Fruit fly (Drosophila melanogaster) whole organism, embryonic: ENCODE measurements around the gene CAH9.

Experiments
- CG10147 ChIP-seq: fragments of 200-800 bp; sonication (Bioruptor generic); optimal IDR thresholded peaks from 2 replicates; lab custom pipeline; 2019; ENCODE audit warnings: missing biosample characterization, mild to moderate bottlenecking, missing genetic modification characterization, moderate library complexity
- CG1024 ChIP-seq: fragments of 200-800 bp; sonication (Bioruptor generic); IDR thresholded peaks from 2 replicates; pipeline ENCODE4 v1.3.6; 2022; ENCODE audit warnings: missing biosample characterization, missing genetic modification characterization
- CG12071 ChIP-seq: fragments of 200-800 bp; sonication (Bioruptor generic); optimal IDR thresholded peaks from 3 replicates; lab custom pipeline; 2018; ENCODE audit warnings: missing biosample characterization, mild to moderate bottlenecking, missing genetic modification characterization
- CG13424 ChIP-seq: fragments of 200-800 bp; sonication (Bioruptor generic); optimal IDR thresholded peaks from 2 replicates; lab custom pipeline; 2019; ENCODE audit warnings: missing biosample characterization, mild to moderate bottlenecking, missing genetic modification characterization, moderate library complexity
- CG15479 ChIP-seq: fragments of 200-800 bp; sonication (Bioruptor generic); optimal IDR thresholded peaks from 3 replicates; lab custom pipeline; 2019; ENCODE audit warnings: missing biosample characterization, mild to moderate bottlenecking, missing genetic modification characterization, moderate library complexity
- CG2120 ChIP-seq: fragments of 200-800 bp; sonication (Bioruptor generic); optimal IDR thresholded peaks from 3 replicates; lab custom pipeline; 2016; ENCODE audit warnings: missing biosample characterization, missing genetic modification characterization
- CG2712 ChIP-seq: fragments of 200-800 bp; optimal IDR thresholded peaks from 3 replicates; lab custom pipeline; 2019; ENCODE audit warnings: missing biosample characterization, mild to moderate bottlenecking, missing genetic modification characterization, moderate library complexity
- CG32772 ChIP-seq: fragments of 200-800 bp; sonication (Bioruptor generic); IDR thresholded peaks from 2 replicates; pipeline ENCODE4 v1.3.6; 2022; ENCODE audit warnings: missing biosample characterization, missing genetic modification characterization
- CG3995 ChIP-seq: fragments of 200-800 bp; sonication (Bioruptor generic); optimal IDR thresholded peaks from 3 replicates; lab custom pipeline; 2016; ENCODE audit warnings: missing biosample characterization, missing genetic modification characterization
- CG4404 ChIP-seq: fragments of 200-800 bp; sonication (Bioruptor generic); IDR thresholded peaks from 2 replicates; pipeline ENCODE4 v1.3.6; 2022; ENCODE audit warnings: missing biosample characterization, missing genetic modification characterization
- CG4707 ChIP-seq: fragments of 200-800 bp; sonication (Bioruptor generic); optimal IDR thresholded peaks from 2 replicates; lab custom pipeline; 2018; ENCODE audit warnings: missing biosample characterization, mild to moderate bottlenecking, missing genetic modification characterization, moderate library complexity
- CG6765 ChIP-seq: fragments of 200-800 bp; sonication (Bioruptor generic); optimal IDR thresholded peaks from 3 replicates; lab custom pipeline; 2017; ENCODE audit warnings: missing biosample characterization, mild to moderate bottlenecking, missing genetic modification characterization
- CG7271 ChIP-seq: fragments of 200-800 bp; sonication (Bioruptor generic); optimal IDR thresholded peaks from 2 replicates; lab custom pipeline; 2018; ENCODE audit warnings: missing biosample characterization, mild to moderate bottlenecking, missing genetic modification characterization, moderate library complexity
- CG7839 ChIP-seq: fragments of 200-800 bp; sonication (Bioruptor generic); optimal IDR thresholded peaks from 3 replicates; lab custom pipeline; 2018; ENCODE audit warnings: missing biosample characterization, mild to moderate bottlenecking, missing genetic modification characterization, moderate library complexity
- Chrac-16 ChIP-seq: fragments of 200-800 bp; sonication (Bioruptor generic); optimal IDR thresholded peaks from 3 replicates; lab custom pipeline; 2016; ENCODE audit warnings: missing biosample characterization, missing genetic modification characterization
- Doc2 ChIP-seq: fragments of 200-800 bp; sonication (Bioruptor generic); IDR thresholded peaks from 2 replicates; pipeline ENCODE4 v1.3.6; 2022; ENCODE audit warnings: missing biosample characterization, missing genetic modification characterization
- Doc3 ChIP-seq: fragments of 200-800 bp; sonication (Bioruptor generic); IDR thresholded peaks from 3 replicates; pipeline ENCODE4 v1.3.6; 2022; ENCODE audit warnings: missing biosample characterization, missing genetic modification characterization; ENCODE audit not compliant: partially characterized antibody
- Hey ChIP-seq: fragments of 200-800 bp; sonication (Bioruptor generic); optimal IDR thresholded peaks from 3 replicates; lab custom pipeline; 2018; ENCODE audit warnings: missing biosample characterization, mild to moderate bottlenecking, missing genetic modification characterization
- Hr39 ChIP-seq: fragments of >200 bp; optimal IDR thresholded peaks from 2 replicates; lab custom pipeline; 2017
- Mes4 ChIP-seq: fragments of 200-800 bp; sonication (Bioruptor generic); optimal IDR thresholded peaks from 2 replicates; lab custom pipeline; 2016; ENCODE audit warnings: missing biosample characterization, missing genetic modification characterization
- Optix ChIP-seq: fragments of 200-800 bp; sonication (Bioruptor generic); IDR thresholded peaks from 3 replicates; pipeline ENCODE4 v1.3.6; 2022; ENCODE audit warnings: missing biosample characterization, missing genetic modification characterization
- Pdp1 ChIP-seq, 2 experiments: fragments of 200-800 bp; sonication (Bioruptor generic); optimal IDR thresholded peaks; 3 replicates each; lab custom pipeline; 2016; ENCODE audit warnings: missing biosample characterization in 2 of 2, missing genetic modification characterization in 2 of 2, mild to moderate bottlenecking in 1 of 2, moderate library complexity in 1 of 2
- Rfx ChIP-seq: fragments of 200-800 bp; sonication (Bioruptor generic); IDR thresholded peaks from 2 replicates; pipeline ENCODE4 v1.3.6; 2022; ENCODE audit warnings: missing biosample characterization, missing genetic modification characterization
- Sox100B ChIP-seq: fragments of 200-800 bp; sonication (Bioruptor generic); optimal IDR thresholded peaks from 3 replicates; lab custom pipeline; 2018; ENCODE audit warnings: missing biosample characterization, mild to moderate bottlenecking, missing genetic modification characterization
- Sry-δ ChIP-seq: fragments of 200-800 bp; sonication (Bioruptor generic); optimal IDR thresholded peaks from 2 replicates; lab custom pipeline; 2016; ENCODE audit warnings: missing biosample characterization, missing genetic modification characterization
- Stat92E ChIP-seq, 3 experiments: fragments of >200 bp in 2 of 3; fragments of 200-800 bp in 1 of 3; sonication (Bioruptor generic) in 1 of 3; optimal IDR thresholded peaks; 2 replicates each; lab custom pipeline; 2017 to 2019; ENCODE audit warnings: missing biosample characterization in 3 of 3, missing genetic modification characterization in 3 of 3, mild to moderate bottlenecking in 1 of 3, moderate library complexity in 1 of 3
- Trl ChIP-seq, 3 experiments: fragments of >200 bp in 2 of 3; fragments of 200-800 bp in 1 of 3; sonication (Bioruptor generic) in 1 of 3; optimal IDR thresholded peaks; 2 replicates in 1 of 3; 3 replicates in 2 of 3; lab custom pipeline; 2016 to 2017; ENCODE audit warnings: missing biosample characterization in 1 of 3, missing genetic modification characterization in 1 of 3
- amos ChIP-seq: fragments of 200-800 bp; sonication (Bioruptor generic); IDR thresholded peaks from 2 replicates; pipeline ENCODE4 v1.3.6; 2022; ENCODE audit warnings: missing biosample characterization, missing genetic modification characterization; ENCODE audit not compliant: partially characterized antibody
- ase ChIP-seq: fragments of 200-800 bp; sonication (Bioruptor generic); IDR thresholded peaks from 3 replicates; pipeline ENCODE4 v1.3.6; 2022; ENCODE audit warnings: missing biosample characterization, missing genetic modification characterization
- cas ChIP-seq: fragments of 200-800 bp; sonication (Bioruptor generic); IDR thresholded peaks from 2 replicates; pipeline ENCODE4 v1.3.6; 2022; ENCODE audit warnings: missing biosample characterization, missing genetic modification characterization
- chn ChIP-seq: fragments of 200-800 bp; sonication (Bioruptor generic); optimal IDR thresholded peaks from 2 replicates; lab custom pipeline; 2016; ENCODE audit warnings: missing biosample characterization, missing genetic modification characterization
- dysf ChIP-seq: fragments of 200-800 bp; sonication (Bioruptor generic); IDR thresholded peaks from 3 replicates; pipeline ENCODE4 v1.3.6; 2022; ENCODE audit warnings: missing biosample characterization, missing genetic modification characterization
- ewg ChIP-seq: fragments of 200-800 bp; sonication (Bioruptor generic); optimal IDR thresholded peaks from 3 replicates; lab custom pipeline; 2017; ENCODE audit warnings: mild to moderate bottlenecking, missing biosample characterization, missing genetic modification reagents, missing genetic modification characterization
- eyg ChIP-seq: fragments of 200-800 bp; sonication (Bioruptor generic); optimal IDR thresholded peaks from 3 replicates; lab custom pipeline; 2016; ENCODE audit warnings: missing biosample characterization, missing genetic modification characterization
- fu2 ChIP-seq: fragments of 200-800 bp; sonication (Bioruptor generic); optimal IDR thresholded peaks from 2 replicates; lab custom pipeline; 2016; ENCODE audit warnings: missing biosample characterization, missing genetic modification characterization
- gce ChIP-seq: fragments of 200-800 bp; sonication (Bioruptor generic); IDR thresholded peaks from 3 replicates; pipeline ENCODE4 v1.3.6; 2022; ENCODE audit warnings: missing biosample characterization, missing genetic modification characterization
- grn ChIP-seq: fragments of 200-800 bp; sonication (Bioruptor generic); optimal IDR thresholded peaks from 3 replicates; lab custom pipeline; 2017; ENCODE audit warnings: missing biosample characterization, missing genetic modification characterization
- gsb-n ChIP-seq: fragments of 200-800 bp; sonication (Bioruptor generic); optimal IDR thresholded peaks from 3 replicates; lab custom pipeline; 2018; ENCODE audit warnings: missing biosample characterization, mild to moderate bottlenecking, missing genetic modification characterization
- gt ChIP-seq: fragments of 200-800 bp; sonication (Bioruptor generic); IDR thresholded peaks from 2 replicates; pipeline ENCODE4 v1.3.6; 2022; ENCODE audit warnings: missing biosample characterization, missing genetic modification characterization
- hth ChIP-seq: fragments of >200 bp; optimal IDR thresholded peaks from 2 replicates; lab custom pipeline; 2017; ENCODE audit warnings: inconsistent platforms
- knrl ChIP-seq: fragments of 200-800 bp; sonication (Bioruptor generic); IDR thresholded peaks from 3 replicates; pipeline ENCODE4 v1.3.6; 2022; ENCODE audit warnings: missing biosample characterization, missing genetic modification characterization; ENCODE audit not compliant: partially characterized antibody
- nmo ChIP-seq: fragments of 200-800 bp; sonication (Bioruptor generic); optimal IDR thresholded peaks from 2 replicates; lab custom pipeline; 2018; ENCODE audit warnings: missing biosample characterization, mild to moderate bottlenecking, missing genetic modification characterization, moderate library complexity
- odd ChIP-seq: fragments of 200-800 bp; sonication (Bioruptor generic); optimal IDR thresholded peaks from 2 replicates; lab custom pipeline; 2017; ENCODE audit warnings: missing biosample characterization, mild to moderate bottlenecking, missing genetic modification characterization
- onecut ChIP-seq: fragments of 200-800 bp; sonication (Bioruptor generic); IDR thresholded peaks from 2 replicates; pipeline ENCODE4 v1.3.6; 2022; ENCODE audit warnings: missing biosample characterization, missing genetic modification characterization
- pzg ChIP-seq: fragments of 200-800 bp; sonication (Bioruptor generic); optimal IDR thresholded peaks from 3 replicates; lab custom pipeline; 2018; ENCODE audit warnings: missing biosample characterization, mild to moderate bottlenecking, missing genetic modification characterization, moderate library complexity
- rib ChIP-seq: fragments of 200-800 bp; sonication (Bioruptor generic); IDR thresholded peaks from 2 replicates; pipeline ENCODE4 v1.3.6; 2022; ENCODE audit warnings: missing biosample characterization, missing genetic modification characterization
- ro ChIP-seq: fragments of 200-800 bp; sonication (Bioruptor generic); IDR thresholded peaks from 2 replicates; pipeline ENCODE4 v1.3.6; 2022; ENCODE audit warnings: missing biosample characterization, missing genetic modification characterization
- sc ChIP-seq, 3 experiments: fragments of >200 bp in 2 of 3; fragments of 200-800 bp in 1 of 3; sonication (Bioruptor generic) in 1 of 3; optimal IDR thresholded peaks; 2 replicates in 2 of 3; 3 replicates in 1 of 3; lab custom pipeline; 2017; ENCODE audit warnings: mild to moderate bottlenecking in 1 of 3, missing biosample characterization in 1 of 3, missing genetic modification characterization in 1 of 3, missing genetic modification reagents in 1 of 3
- sna ChIP-seq: fragments of 200-800 bp; sonication (Bioruptor generic); IDR thresholded peaks from 2 replicates; pipeline ENCODE4 v1.3.6; 2022; ENCODE audit warnings: missing biosample characterization, missing genetic modification characterization; ENCODE audit not compliant: partially characterized antibody
- vnd ChIP-seq: fragments of 200-800 bp; sonication (Bioruptor generic); IDR thresholded peaks from 3 replicates; pipeline ENCODE4 v1.3.6; 2022; ENCODE audit warnings: missing biosample characterization, missing genetic modification characterization; ENCODE audit not compliant: partially characterized antibody
- z ChIP-seq: fragments of 200-800 bp; sonication (Bioruptor generic); IDR thresholded peaks from 3 replicates; pipeline ENCODE4 v1.3.6; 2022; ENCODE audit warnings: missing biosample characterization, missing genetic modification characterization

The CAH9 gene

DNA sequence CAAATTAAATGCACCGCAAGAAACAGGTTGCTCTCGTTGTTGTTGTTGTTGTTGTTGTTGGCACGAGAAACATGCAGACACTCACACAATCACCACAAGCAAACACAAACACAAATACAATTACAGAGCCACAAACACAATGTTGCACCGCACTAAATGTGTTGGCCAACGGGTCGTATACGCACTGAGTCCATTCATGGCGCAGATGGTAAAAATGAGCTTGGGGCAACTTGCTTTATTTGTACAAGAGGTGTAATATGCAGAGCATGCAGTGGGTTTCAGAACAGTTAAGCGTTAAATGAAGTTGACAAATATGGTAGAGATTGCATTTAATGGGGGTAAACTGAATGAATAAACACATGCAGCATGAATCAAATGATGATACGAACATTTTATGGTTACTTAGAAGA, 31.9 kb upstream of the CAH9 start (continued):
- TF ChIP-seq CG13424 (tag; lab: Kevin White, UChicago) (peak; percentile 24), nmo (GFP tag; lab: Kevin White, UChicago) (no peak), z (no peak), hth (lab: Kevin White, UChicago) (no peak), Stat92E (GFP tag; optimal IDR thresholded peaks at IDR 0.05; lab: Kevin White, UChicago) (no peak), Sox100B (GFP tag; lab: Kevin White, UChicago) (peak; percentile 62), sna (GFP tag; lab: Robert Waterston, UW) (no peak), ewg (GFP tag; lab: Kevin White, UChicago) (peak; percentile 22), ro (GFP tag; lab: Robert Waterston, UW) (no peak), Trl (optimal IDR thresholded peaks at IDR 0.05; lab: Kevin White, UChicago) (no peak), Trl (GFP tag; optimal IDR thresholded peaks at IDR 0.05; lab: Kevin White, UChicago) (peak; percentile 53), eyg (GFP tag; lab: Kevin White, UChicago) (peak; percentile 17), CG10147 (GFP tag; lab: Kevin White, UChicago) (no peak), Doc2 (GFP tag; lab: Robert Waterston, UW) (no peak), Rfx (no peak), CG32772 (no peak), dysf (GFP tag; lab: Robert Waterston, UW) (no peak), fu2 (GFP tag; lab: Kevin White, UChicago) (no peak), CG3995 (GFP tag; lab: Kevin White, UChicago) (no peak), CG7839 (tag; lab: Kevin White, UChicago) (no peak), Optix (GFP tag; lab: Robert Waterston, UW) (no peak), CG15479 (GFP tag; lab: Kevin White, UChicago) (no peak), CG4404 (no peak), Chrac-16 (no peak), onecut (GFP tag; lab: Robert Waterston, UW) (no peak), cas (no peak), Sry-δ (no peak), ase (GFP tag; lab: Robert Waterston, UW) (no peak), CG2712 (tag; lab: Kevin White, UChicago) (peak; percentile 19), CG6765 (no peak), sc (optimal IDR thresholded peaks at IDR 0.05; lab: Kevin White, UChicago) (no peak), sc (GFP tag; optimal IDR thresholded peaks at IDR 0.05; lab: Kevin White, UChicago) (peak; percentile 60), odd (GFP tag; lab: Kevin White, UChicago) (peak; percentile 63), pzg (GFP tag; lab: Kevin White, UChicago) (no peak), Pdp1 (GFP tag; optimal IDR thresholded peaks at IDR 0.05; lab: Kevin White, UChicago) (no peak), vnd (GFP tag; lab: Robert Waterston, UW) (no peak), Doc3 (no peak), gsb-n (peak; percentile 38), gt (GFP tag; lab: Robert Waterston, UW) (no peak), knrl (GFP tag; lab: Robert Waterston, UW) (no peak), CG12071 (GFP tag; lab: Kevin White, UChicago) (peak; percentile 57), rib (GFP tag; lab: Robert Waterston, UW) (no peak), Hey (tag; lab: Kevin White, UChicago) (peak; percentile 1), CG4707 (GFP tag; lab: Kevin White, UChicago) (peak; percentile 54), chn (GFP tag; lab: Kevin White, UChicago) (no peak), Mes4 (GFP tag; lab: Kevin White, UChicago) (peak; percentile 60), CG7271 (tag; lab: Kevin White, UChicago) (peak; percentile 11), CG1024 (GFP tag; lab: Robert Waterston, UW) (no peak), Hr39 (no peak), gce (no peak), grn (GFP tag; lab: Kevin White, UChicago) (no peak), amos (GFP tag; lab: Robert Waterston, UW) (no peak), CG2120 (GFP tag; lab: Kevin White, UChicago) (no peak)
